Worm (Caenorhabditis elegans): ENCODE results near the gene C17G1.5.

The C17G1.5 gene

DNA sequence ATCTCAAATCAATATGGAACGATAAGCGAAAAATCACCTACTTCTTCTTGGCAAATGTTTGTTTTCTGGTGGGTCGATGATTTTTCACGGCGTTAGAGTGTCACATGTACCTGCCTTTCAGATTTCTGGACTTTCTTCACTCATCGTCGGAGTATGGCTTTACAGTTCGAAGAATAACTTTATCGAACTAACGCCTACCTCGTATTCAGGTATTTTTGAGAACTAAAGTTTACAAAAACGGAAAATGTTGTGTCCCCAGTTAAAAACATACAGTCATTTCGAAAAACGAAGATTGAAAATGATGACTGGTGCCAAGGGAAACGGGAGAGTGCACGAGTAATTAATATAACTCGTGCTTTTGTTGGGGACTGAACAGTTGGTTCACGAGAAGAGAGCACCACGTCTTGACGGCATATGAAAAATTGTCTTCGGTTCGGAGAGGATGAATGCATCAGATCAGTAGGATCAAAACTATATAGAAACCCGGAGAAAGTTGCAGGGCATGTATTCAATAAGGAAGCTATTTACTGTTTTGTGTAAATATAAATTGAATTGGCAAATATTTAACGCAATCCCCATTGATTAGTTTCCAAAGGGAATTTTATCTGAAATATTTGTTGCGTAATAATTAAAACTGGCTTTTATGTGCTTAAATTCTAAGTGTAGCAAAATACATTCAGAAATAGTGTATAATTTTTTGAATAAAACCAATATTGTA, 5.2 kb upstream of the C17G1.5 start:
- no peak for TF ChIP-seq him-1 (tag; optimal IDR thresholded peaks at IDR 0.05)
- no peak for TF ChIP-seq dao-5 (tag; optimal IDR thresholded peaks at IDR 0.05)
- no peak for TF ChIP-seq W03F9.2 (tag; optimal IDR thresholded peaks at IDR 0.05)

DNA sequence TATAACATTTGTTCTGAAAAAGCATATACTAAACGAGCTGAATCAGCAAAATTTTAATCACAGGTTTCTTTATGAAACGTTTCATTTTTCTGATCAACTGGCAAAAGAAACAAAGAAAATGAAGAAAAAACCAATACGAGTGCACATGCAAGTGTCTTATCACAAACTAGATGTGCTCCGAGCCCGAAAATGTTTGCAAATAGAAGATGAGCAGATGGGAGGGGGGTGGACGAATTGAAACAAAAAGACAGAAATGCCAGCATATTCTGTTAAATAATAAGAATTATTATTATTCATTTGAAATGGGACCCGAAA, 4.6 kb upstream of the C17G1.5 start:
- TF ChIP-seq him-1 (tag; optimal IDR thresholded peaks at IDR 0.05) (no peak), dao-5 (tag; optimal IDR thresholded peaks at IDR 0.05) (no peak)

- TF ChIP-seq W03F9.2 (tag; optimal IDR thresholded peaks at IDR 0.05) (no peak), dao-5 (tag; optimal IDR thresholded peaks at IDR 0.05) (no peak), him-1 (tag; optimal IDR thresholded peaks at IDR 0.05) (no peak)
Observed at ce11 chrX:9938091-9938490, 511 bp upstream of the C17G1.5 start.

DNA sequence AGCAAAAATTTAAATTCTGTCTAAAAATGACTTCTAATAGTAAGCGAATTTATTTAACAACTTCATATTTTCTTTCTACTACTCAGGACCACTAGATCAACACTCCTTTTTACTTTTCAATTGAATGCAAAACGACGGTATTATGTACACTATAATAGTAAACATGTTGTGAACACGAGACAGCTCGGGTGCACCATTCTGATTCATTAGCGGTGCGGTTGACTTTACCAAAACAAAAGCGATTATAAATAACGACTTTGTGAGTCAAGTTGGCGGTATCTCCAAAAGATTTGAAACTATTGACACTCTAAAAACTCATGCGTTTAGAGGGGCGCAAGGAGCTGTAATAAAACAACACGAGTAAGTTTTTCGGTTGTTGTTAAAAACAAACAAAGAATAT, 1.9 kb downstream of the C17G1.5 start:
- TF ChIP-seq him-1 (tag; optimal IDR thresholded peaks at IDR 0.05) (no peak), dao-5 (tag; optimal IDR thresholded peaks at IDR 0.05) (no peak)

- TF ChIP-seq dao-5 (tag; optimal IDR thresholded peaks at IDR 0.05) (no peak), W03F9.2 (tag; optimal IDR thresholded peaks at IDR 0.05) (no peak), him-1 (tag; optimal IDR thresholded peaks at IDR 0.05) (no peak)
Observed at ce11 chrX:9941379-9941778, 2.8 kb downstream of the C17G1.5 start.

ce11 chrX:9948528-9948927, 9.9 kb downstream of the C17G1.5 start:
- TF ChIP-seq him-1 (tag; optimal IDR thresholded peaks at IDR 0.05) (no peak), dao-5 (tag; optimal IDR thresholded peaks at IDR 0.05) (no peak), W03F9.2 (tag; optimal IDR thresholded peaks at IDR 0.05) (no peak)

DNA sequence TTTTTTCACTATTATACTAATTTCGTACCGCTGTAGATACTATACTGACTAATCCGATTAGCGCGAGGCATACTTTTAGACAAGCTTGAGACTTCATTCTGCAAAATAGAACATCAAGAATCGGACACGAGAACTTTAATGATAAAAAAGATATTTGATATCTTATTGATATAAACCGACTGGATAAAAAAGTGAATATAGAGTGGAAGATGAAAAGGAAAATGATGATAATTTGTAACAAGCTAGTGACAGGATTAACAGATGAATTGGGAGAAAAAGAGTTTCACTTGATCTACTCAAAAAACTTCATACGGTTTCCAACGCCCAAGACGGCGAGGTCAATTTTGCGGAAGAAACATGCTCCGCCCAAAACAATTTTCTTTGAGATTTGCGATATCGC, 10.4 kb downstream of the C17G1.5 start, which contains the start of gene nas-37:
TSS of gene nas-37 (minus strand) at position 101 of the 400 bp plus-strand sequence.
- TF ChIP-seq W03F9.2 (tag; optimal IDR thresholded peaks at IDR 0.05): no peak
- TF ChIP-seq him-1 (tag; optimal IDR thresholded peaks at IDR 0.05): no peak
- no peak for TF ChIP-seq dao-5 (tag; optimal IDR thresholded peaks at IDR 0.05)

- TF ChIP-seq him-1 (tag; optimal IDR thresholded peaks at IDR 0.05) (no peak), W03F9.2 (tag; optimal IDR thresholded peaks at IDR 0.05) (no peak), dao-5 (tag; optimal IDR thresholded peaks at IDR 0.05) (no peak)
Observed at ce11 chrX:9954483-9955041, 16.0 kb downstream of the C17G1.5 start, which contains the start of gene cysl-1. Gene cysl-1, minus strand, starts transcription at chrX:9954533.

DNA sequence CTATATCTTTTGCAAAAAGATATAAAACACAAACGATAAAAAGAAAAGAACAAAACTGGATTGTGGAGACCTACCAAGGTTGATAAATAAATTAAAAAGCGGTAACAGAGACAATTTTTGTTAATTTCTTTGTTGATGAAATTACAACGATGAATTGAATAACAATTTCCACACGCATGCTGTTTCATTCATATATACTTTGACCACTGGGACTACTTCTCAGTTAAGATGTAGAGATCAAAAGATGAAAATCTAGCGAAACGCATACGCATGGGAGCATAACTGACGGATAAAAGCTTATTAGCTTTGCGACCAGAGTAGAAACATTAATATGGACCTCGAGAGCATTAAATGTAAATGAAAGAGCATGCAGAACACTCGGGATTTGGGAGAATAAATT, 17.4 kb downstream of the C17G1.5 start:
- no peak for TF ChIP-seq W03F9.2 (tag; optimal IDR thresholded peaks at IDR 0.05)
- TF ChIP-seq dao-5 (tag; optimal IDR thresholded peaks at IDR 0.05): no peak
- TF ChIP-seq him-1 (tag; optimal IDR thresholded peaks at IDR 0.05): no peak

- no peak for TF ChIP-seq W03F9.2 (tag; optimal IDR thresholded peaks at IDR 0.05)
- no peak for TF ChIP-seq him-1 (tag; optimal IDR thresholded peaks at IDR 0.05)
- no peak for TF ChIP-seq dao-5 (tag; optimal IDR thresholded peaks at IDR 0.05)
Observed at ce11 chrX:9957449-9957848, 18.8 kb downstream of the C17G1.5 start.

- TF ChIP-seq W03F9.2 (tag; optimal IDR thresholded peaks at IDR 0.05) (peak; percentile 91), dao-5 (tag; optimal IDR thresholded peaks at IDR 0.05) (peak; percentile 31), him-1 (tag; optimal IDR thresholded peaks at IDR 0.05) (peak; percentile 90)
Observed at ce11 chrX:9958561-9958960, 20.0 kb downstream of the C17G1.5 start, which contains the start of gene ZC506.1. Gene ZC506.1, plus strand, starts transcription at chrX:9958960.

DNA sequence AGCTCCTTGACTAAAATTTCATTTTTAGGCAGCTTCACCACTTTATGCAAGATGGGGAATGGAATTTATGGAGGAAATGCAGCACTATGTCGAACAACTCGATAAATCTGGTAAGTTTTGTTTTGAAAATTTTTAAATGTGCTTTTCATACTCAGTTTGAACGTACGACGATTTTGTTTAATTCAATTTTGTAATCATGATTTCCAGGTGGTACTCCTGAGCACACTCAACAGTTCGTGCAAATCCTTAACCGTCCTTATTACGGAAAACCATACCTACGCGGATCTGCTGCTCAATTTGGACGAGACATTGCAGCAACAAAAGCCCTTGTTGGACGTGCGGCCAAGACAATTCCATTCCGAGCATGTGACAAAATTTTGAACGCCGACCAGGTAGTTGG, 23.9 kb downstream of the C17G1.5 start:
- TF ChIP-seq dao-5 (tag; optimal IDR thresholded peaks at IDR 0.05) (no peak), W03F9.2 (tag; optimal IDR thresholded peaks at IDR 0.05) (no peak), him-1 (tag; optimal IDR thresholded peaks at IDR 0.05) (no peak)

- TF ChIP-seq dao-5 (tag; optimal IDR thresholded peaks at IDR 0.05): no peak
- no peak for TF ChIP-seq W03F9.2 (tag; optimal IDR thresholded peaks at IDR 0.05)
- no peak for TF ChIP-seq him-1 (tag; optimal IDR thresholded peaks at IDR 0.05)
Observed at ce11 chrX:9965275-9965674, 26.7 kb downstream of the C17G1.5 start, which contains the start of gene pssy-1. Gene pssy-1, plus strand, starts transcription at chrX:9965592.

DNA sequence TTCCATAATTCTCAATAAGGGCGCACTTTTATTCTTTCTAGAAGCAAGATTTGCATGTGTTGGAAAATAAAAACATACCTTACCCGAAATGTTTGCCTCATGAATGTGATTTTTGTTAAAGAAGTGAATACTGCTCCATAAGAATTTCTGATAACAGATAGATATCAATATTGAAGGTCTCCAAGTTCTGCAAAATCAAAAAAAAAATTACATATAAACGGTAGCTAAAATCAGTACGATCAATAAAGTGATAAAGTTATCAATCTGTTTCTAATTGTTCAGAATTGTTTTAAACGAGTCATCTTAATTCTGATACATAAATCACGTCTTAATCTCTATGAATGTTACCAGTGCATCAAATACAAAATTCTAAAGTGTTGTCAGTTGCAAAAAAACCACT, 37.6 kb downstream of the C17G1.5 start, which contains the start of gene mgl-1:
TSS of gene mgl-1 (minus strand) at position 101 of the 400 bp plus-strand sequence.
- TF ChIP-seq him-1 (tag; optimal IDR thresholded peaks at IDR 0.05) (no peak), W03F9.2 (tag; optimal IDR thresholded peaks at IDR 0.05) (no peak), dao-5 (tag; optimal IDR thresholded peaks at IDR 0.05) (no peak)

DNA sequence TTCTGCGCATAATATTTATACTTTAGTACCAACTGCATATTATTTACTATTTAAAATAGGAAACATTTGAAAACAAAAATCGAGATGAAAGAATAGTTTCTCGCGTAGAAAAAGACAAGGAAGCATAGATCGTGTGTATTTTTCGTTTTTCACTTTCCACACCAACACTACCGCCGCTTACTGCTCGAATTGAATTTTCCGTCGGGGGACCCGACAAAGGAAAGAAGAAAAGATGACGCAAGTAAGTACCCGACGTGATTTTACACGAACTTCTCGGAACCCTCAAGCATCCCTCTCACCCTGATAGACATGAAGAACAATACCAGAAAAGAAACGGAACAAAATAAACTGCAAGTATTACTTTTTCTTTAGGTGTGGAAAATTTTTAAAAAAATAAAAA, 42.7 kb downstream of the C17G1.5 start:
- TF ChIP-seq him-1 (tag; optimal IDR thresholded peaks at IDR 0.05) (no peak), dao-5 (tag; optimal IDR thresholded peaks at IDR 0.05) (no peak), W03F9.2 (tag; optimal IDR thresholded peaks at IDR 0.05) (no peak)
